Fruit fly (Drosophila melanogaster) whole organism, wandering third instar larva: ENCODE data around the gene CG11409.

Source experiments
- Abd-B ChIP-seq: fragments of >200 bp; optimal IDR thresholded peaks from 2 replicates; lab custom pipeline; 2017; ENCODE audit warnings: missing biosample characterization, missing genetic modification characterization
- CG9705 ChIP-seq: fragments of 200-800 bp; sonication (Bioruptor generic); optimal IDR thresholded peaks from 2 replicates; lab custom pipeline; 2018; ENCODE audit warnings: missing biosample characterization, mild to moderate bottlenecking, missing genetic modification characterization
- Dif ChIP-seq: fragments of 200-275, 200-300 bp; sonication (Bioruptor generic); optimal IDR thresholded peaks from 2 replicates; lab custom pipeline; 2018; ENCODE audit warnings: missing biosample characterization, missing genetic modification characterization; ENCODE audit not compliant: partially characterized antibody
- Hr78 ChIP-seq: fragments of >200 bp; optimal IDR thresholded peaks from 2 replicates; lab custom pipeline; 2017; ENCODE audit warnings: missing biosample characterization, missing genetic modification characterization
- Hr83 ChIP-seq: fragments of 200-300 bp; sonication (Bioruptor generic); optimal IDR thresholded peaks from 2 replicates; lab custom pipeline; 2016; ENCODE audit warnings: missing biosample characterization, mild to moderate bottlenecking, missing genetic modification characterization, moderate library complexity; ENCODE audit not compliant: poor library complexity, severe bottlenecking
- Vsx2 ChIP-seq: fragments of 200-300, 225-300 bp; sonication (Bioruptor generic); optimal IDR thresholded peaks from 2 replicates; lab custom pipeline; 2018; ENCODE audit warnings: missing biosample characterization, missing genetic modification characterization; ENCODE audit not compliant: partially characterized antibody
- br ChIP-seq: fragments of 200-800 bp; sonication (Bioruptor generic); optimal IDR thresholded peaks from 2 replicates; lab custom pipeline; 2016; ENCODE audit warnings: missing biosample characterization, missing genetic modification characterization
- h ChIP-seq: fragments of 200-800 bp; sonication (Bioruptor generic); optimal IDR thresholded peaks from 3 replicates; lab custom pipeline; 2016; ENCODE audit warnings: missing biosample characterization, mild to moderate bottlenecking, missing genetic modification characterization
- psq ChIP-seq: fragments of 200-800 bp; sonication (Bioruptor generic); optimal IDR thresholded peaks from 3 replicates; lab custom pipeline; 2017; ENCODE audit warnings: missing biosample characterization, mild to moderate bottlenecking, missing genetic modification characterization, moderate library complexity
- sage ChIP-seq: fragments of 200-800 bp; sonication (Bioruptor generic); optimal IDR thresholded peaks from 2 replicates; lab custom pipeline; 2016; ENCODE audit warnings: missing biosample characterization, mild to moderate bottlenecking, missing genetic modification characterization
- woc ChIP-seq: sonication (Bioruptor generic); optimal IDR thresholded peaks from 2 replicates; lab custom pipeline; 2016; ENCODE audit warnings: missing biosample characterization, mild to moderate bottlenecking, missing genetic modification characterization

- TF ChIP-seq Abd-B (GFP tag; lab: Kevin White, UChicago) = no peak
- no peak for TF ChIP-seq Hr83 (GFP tag; lab: Kevin White, UChicago)
- TF ChIP-seq Hr78 (GFP tag; lab: Kevin White, UChicago) = no peak
- no peak for TF ChIP-seq sage (GFP tag; lab: Kevin White, UChicago)
- TF ChIP-seq Dif (GFP tag; lab: Kevin White, UChicago) = no peak
- no peak for TF ChIP-seq h
- TF ChIP-seq Vsx2 (GFP tag; lab: Kevin White, UChicago) = no peak
- TF ChIP-seq psq (GFP tag; lab: Kevin White, UChicago) = no peak
- no peak for TF ChIP-seq woc (GFP tag; lab: Kevin White, UChicago)
- no peak for TF ChIP-seq br (GFP tag; lab: Kevin White, UChicago)
- TF ChIP-seq CG9705 (GFP tag; lab: Kevin White, UChicago) = no peak
These were observed 57.1 kb downstream of the CG11409 start for dm6 chrX:1284238-1284637.
